Fruit fly (Drosophila melanogaster): Measurements from ENCODE around the gene CG43349.

dm6 chr2L:1211528-1211927 lies 11.5 kb downstream of the CG43349 start:
- TF ChIP-seq Dll (optimal IDR thresholded peaks at IDR 0.05) (no peak), pan (optimal IDR thresholded peaks at IDR 0.05) (no peak), psq (optimal IDR thresholded peaks at IDR 0.05) (no peak), EcR (GFP tag; optimal IDR thresholded peaks at IDR 0.05) (no peak), CG8478 (optimal IDR thresholded peaks at IDR 0.05) (no peak)
